Worm (Caenorhabditis elegans): Measurements from ENCODE around the gene ugt-2.

Gene ugt-2

ce11 chrV:10406313-10406712 lies 7.7 kb downstream of the ugt-2 start, which contains the start of gene F15H10.7:
TSS of gene F15H10.7 (minus strand) at chrV:10406413.
- TF ChIP-seq pros-1 (tag; optimal IDR thresholded peaks at IDR 0.05) (no peak), pha-2 (tag; optimal IDR thresholded peaks at IDR 0.05) (no peak), ets-4 (tag; optimal IDR thresholded peaks at IDR 0.05) (no peak), hlh-30 (tag; optimal IDR thresholded peaks at IDR 0.05; ENCODE audit: insufficient read depth) (no peak), tbx-2 (tag; optimal IDR thresholded peaks at IDR 0.05) (no peak), K02D7.2 (tag; optimal IDR thresholded peaks at IDR 0.05) (no peak), ceh-18 (tag; optimal IDR thresholded peaks at IDR 0.05) (no peak), ceh-6 (GFP tag; optimal IDR thresholded peaks at IDR 0.05) (no peak), gmeb-2 (tag; optimal IDR thresholded peaks at IDR 0.05) (no peak), ceh-45 (GFP tag; IDR thresholded peaks at IDR 0.05) (no peak), ceh-19 (GFP tag; optimal IDR thresholded peaks at IDR 0.05) (no peak), sox-2 (GFP tag; IDR thresholded peaks at IDR 0.05) (no peak), ceh-34 (tag; optimal IDR thresholded peaks at IDR 0.05) (no peak), hlh-15 (tag; optimal IDR thresholded peaks at IDR 0.05) (no peak), ceh-22 (tag; optimal IDR thresholded peaks at IDR 0.05) (no peak), ceh-14 (tag; optimal IDR thresholded peaks at IDR 0.05) (no peak), ceh-31 (tag; optimal IDR thresholded peaks at IDR 0.05) (no peak), ceh-48 (tag; optimal IDR thresholded peaks at IDR 0.05) (no peak), unc-55 (GFP tag; optimal IDR thresholded peaks at IDR 0.05) (no peak)

ce11 chrV:10410030-10410713 lies 11.6 kb downstream of the ugt-2 start, which contains the start of gene F15H10.12:
TSS of gene F15H10.12 (minus strand) at chrV:10410080.
- TF ChIP-seq rnt-1 (tag; optimal IDR thresholded peaks at IDR 0.05) = no peak
- TF ChIP-seq T23F11.4 (GFP tag; optimal IDR thresholded peaks at IDR 0.05) = no peak
- TF ChIP-seq npax-4 (tag; optimal IDR thresholded peaks at IDR 0.05) = no peak
- no peak for TF ChIP-seq odd-2 (tag; optimal IDR thresholded peaks at IDR 0.05)
- no peak for TF ChIP-seq tbx-2 (tag; optimal IDR thresholded peaks at IDR 0.05)
- TF ChIP-seq dve-1 (tag; optimal IDR thresholded peaks at IDR 0.05) = no peak
- no peak for TF ChIP-seq F13H6.1 (tag; optimal IDR thresholded peaks at IDR 0.05)
- no peak for TF ChIP-seq sox-2 (GFP tag; IDR thresholded peaks at IDR 0.05)
- no peak for TF ChIP-seq K02D7.2 (tag; optimal IDR thresholded peaks at IDR 0.05)
- no peak for TF ChIP-seq ceh-14 (tag; optimal IDR thresholded peaks at IDR 0.05)
- TF ChIP-seq gmeb-2 (tag; optimal IDR thresholded peaks at IDR 0.05) = no peak
- TF ChIP-seq ceh-34 (tag; optimal IDR thresholded peaks at IDR 0.05) = no peak
- TF ChIP-seq fkh-6 (tag; optimal IDR thresholded peaks at IDR 0.05) = no peak
- no peak for TF ChIP-seq Y22D7AL.16 (tag; optimal IDR thresholded peaks at IDR 0.05)
- no peak for TF ChIP-seq pha-2 (tag; optimal IDR thresholded peaks at IDR 0.05)

DNA sequence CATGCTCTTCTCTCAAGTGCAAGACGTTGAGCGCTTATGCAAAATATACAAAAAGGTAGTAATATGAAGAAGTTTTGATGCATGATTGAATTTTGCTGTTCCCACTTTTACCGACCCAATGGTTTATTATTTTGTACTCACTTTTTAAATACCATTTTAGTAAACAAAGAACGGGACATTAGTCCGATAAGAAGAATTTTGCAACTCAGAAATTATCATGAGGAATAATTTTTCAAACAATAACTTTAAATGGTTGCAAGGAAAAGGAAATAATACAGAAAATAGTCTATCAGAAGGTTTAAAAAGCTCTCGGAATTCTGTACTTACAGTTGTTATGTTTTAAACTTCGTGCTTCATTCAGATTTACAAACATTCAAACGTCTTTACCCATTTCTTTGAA lies 16.0 kb downstream of the ugt-2 start, which contains the start of gene F15H10.9:
Gene F15H10.9, minus strand, starts transcription at position 101 of the 400 bp plus-strand sequence.
- TF ChIP-seq dmd-4 (tag; optimal IDR thresholded peaks at IDR 0.05; ENCODE audit: borderline replicate concordance) = no peak
- no peak for TF ChIP-seq hlh-30 (tag; optimal IDR thresholded peaks at IDR 0.05; ENCODE audit: insufficient read depth)
- TF ChIP-seq ceh-30 (tag; optimal IDR thresholded peaks at IDR 0.05) = no peak
- no peak for TF ChIP-seq pqm-1 (tag; optimal IDR thresholded peaks at IDR 0.05)
- no peak for TF ChIP-seq ets-4 (tag; optimal IDR thresholded peaks at IDR 0.05)
- TF ChIP-seq ceh-48 (tag; optimal IDR thresholded peaks at IDR 0.05) = no peak
- no peak for TF ChIP-seq pha-2 (tag; optimal IDR thresholded peaks at IDR 0.05)
- no peak for TF ChIP-seq pax-1 (tag; optimal IDR thresholded peaks at IDR 0.05)
- no peak for TF ChIP-seq ceh-34 (tag; optimal IDR thresholded peaks at IDR 0.05)
- no peak for TF ChIP-seq ceh-22 (tag; optimal IDR thresholded peaks at IDR 0.05)
- no peak for TF ChIP-seq rnt-1 (tag; optimal IDR thresholded peaks at IDR 0.05)
- no peak for TF ChIP-seq ceh-19 (GFP tag; optimal IDR thresholded peaks at IDR 0.05)
- no peak for TF ChIP-seq syd-9 (tag; optimal IDR thresholded peaks at IDR 0.05)
- TF ChIP-seq K02D7.2 (tag; optimal IDR thresholded peaks at IDR 0.05) = no peak
- no peak for TF ChIP-seq nhr-232 (tag; optimal IDR thresholded peaks at IDR 0.05)
- TF ChIP-seq fkh-6 (tag; optimal IDR thresholded peaks at IDR 0.05) = no peak
- no peak for TF ChIP-seq sdc-2 (tag; optimal IDR thresholded peaks at IDR 0.05)
- no peak for TF ChIP-seq ceh-2 (tag; optimal IDR thresholded peaks at IDR 0.05)
- TF ChIP-seq Y22D7AL.16 (tag; optimal IDR thresholded peaks at IDR 0.05) = no peak
- TF ChIP-seq fax-1 (tag; optimal IDR thresholded peaks at IDR 0.05) = no peak

All from whole organism, late embryonic.